Worm (Caenorhabditis elegans) whole organism, young adult: ENCODE data around the gene snrp-200.
A peak's percentile ranks its signal among the peaks of the same experiment; 100 is the strongest.

ENCODE experiments used
- B0019.2 ChIP-seq: fragments of 200-800 bp; sonication (Bioruptor generic); conservative IDR thresholded peaks from 2 replicates; pipeline ENCODE4 v1.3.6; 2022; ENCODE audit warnings: missing genetic modification reagents, missing genetic modification characterization, missing compliant biosample characterization
- B0035.1 ChIP-seq: sonication (generic microtip); optimal IDR thresholded peaks from 2 replicates; lab custom pipeline; 2016; ENCODE audit warnings: missing genetic modification characterization, mild to moderate bottlenecking, missing compliant biosample characterization, missing genotype, missing genetic modification reagents
- D2030.7 ChIP-seq: fragments of 200-800 bp; sonication (Bioruptor generic); IDR thresholded peaks from 2 replicates; pipeline ENCODE4 v1.3.6; 2022; ENCODE audit warnings: missing genetic modification reagents, missing genetic modification characterization, missing compliant biosample characterization
- F23B12.7 ChIP-seq: sonication (generic microtip); optimal IDR thresholded peaks from 2 replicates; lab custom pipeline; 2017; ENCODE audit warnings: missing genetic modification characterization, mild to moderate bottlenecking, missing compliant biosample characterization, antibody characterized with exemption, moderate library complexity; ENCODE audit not compliant: insufficient read depth
- F55B11.4 ChIP-seq: sonication (generic microtip); optimal IDR thresholded peaks from 2 replicates; lab custom pipeline; 2016; ENCODE audit warnings: missing compliant biosample characterization, missing genetic modification characterization, borderline replicate concordance; ENCODE audit not compliant: insufficient read depth
- K12H6.12 ChIP-seq: fragments of 200-800 bp; sonication (Bioruptor generic); optimal IDR thresholded peaks from 2 replicates; lab custom pipeline; 2018; ENCODE audit warnings: mild to moderate bottlenecking, missing genetic modification characterization, missing compliant biosample characterization
- Y53G8AR.9 ChIP-seq: fragments of 200-800 bp; sonication (Bioruptor generic); conservative IDR thresholded peaks from 2 replicates; pipeline ENCODE4 v1.3.6; 2022; ENCODE audit warnings: missing genetic modification reagents, missing genetic modification characterization, missing compliant biosample characterization
- ZK185.1 ChIP-seq: sonication (generic microtip); optimal IDR thresholded peaks from 2 replicates; lab custom pipeline; 2016; ENCODE audit warnings: mild to moderate bottlenecking, missing genetic modification characterization, missing compliant biosample characterization; ENCODE audit not compliant: poor library complexity, severe bottlenecking
- akir-1 ChIP-seq: fragments of 200-800 bp; sonication (Bioruptor generic); optimal IDR thresholded peaks from 2 replicates; lab custom pipeline; 2018; ENCODE audit warnings: mild to moderate bottlenecking, missing genetic modification characterization, moderate library complexity, missing compliant biosample characterization
- aptf-3 ChIP-seq: fragments of 200-800 bp; sonication (Bioruptor generic); IDR thresholded peaks from 2 replicates; pipeline ENCODE4 v1.3.6; 2022; ENCODE audit warnings: missing genetic modification characterization, missing compliant biosample characterization
- attf-3 ChIP-seq: fragments of 200-800 bp; sonication (Bioruptor generic); conservative IDR thresholded peaks from 2 replicates; pipeline ENCODE4 v1.3.6; 2022; ENCODE audit warnings: missing genetic modification reagents, missing genetic modification characterization, missing compliant biosample characterization
- attf-5 ChIP-seq: fragments of 200-800 bp; sonication (Bioruptor generic); optimal IDR thresholded peaks from 2 replicates; lab custom pipeline; 2018; ENCODE audit warnings: mild to moderate bottlenecking, missing genetic modification characterization, missing compliant biosample characterization
- cebp-1 ChIP-seq, 2 experiments: fragments of 200-800 bp in 1 of 2; sonication (Bioruptor generic) in 1 of 2; sonication (generic microtip) in 1 of 2; IDR thresholded peaks in 1 of 2; optimal IDR thresholded peaks in 1 of 2; 2 replicates each; pipeline versions ENCODE4 v1.3.6 to Lab custom; 2017 to 2022; ENCODE audit warnings: missing compliant biosample characterization in 2 of 2, missing genetic modification characterization in 2 of 2, mild to moderate bottlenecking in 1 of 2, missing genetic modification reagents in 1 of 2, moderate library complexity in 1 of 2
- cebp-2 ChIP-seq: fragments of 200-800 bp; sonication (Bioruptor generic); IDR thresholded peaks from 2 replicates; pipeline ENCODE4 v1.3.6; 2022; ENCODE audit warnings: missing genetic modification characterization, missing compliant biosample characterization
- dox-1 ChIP-seq: fragments of 200-800 bp; sonication (Bioruptor generic); IDR thresholded peaks from 2 replicates; pipeline ENCODE4 v1.3.6; 2022; ENCODE audit warnings: missing genetic modification reagents, missing genetic modification characterization, missing compliant biosample characterization
- dpff-1 ChIP-seq: sonication (generic microtip); optimal IDR thresholded peaks from 2 replicates; lab custom pipeline; 2017; ENCODE audit warnings: mild to moderate bottlenecking, missing genetic modification characterization, missing compliant biosample characterization
- efl-1 ChIP-seq: fragments of 150-350 bp; optimal IDR thresholded peaks from 2 replicates; lab custom pipeline; 2014; ENCODE audit warnings: missing biosample characterization, missing genetic modification reagents, missing genetic modification characterization
- egl-44 ChIP-seq: fragments of 200-800 bp; sonication (Bioruptor generic); IDR thresholded peaks from 2 replicates; pipeline ENCODE4 v1.3.6; 2022; ENCODE audit warnings: missing genetic modification reagents, missing genetic modification characterization, missing compliant biosample characterization
- fkh-3 ChIP-seq: sonication (generic microtip); optimal IDR thresholded peaks from 2 replicates; lab custom pipeline; 2016; ENCODE audit warnings: mild to moderate bottlenecking, missing genetic modification characterization, missing compliant biosample characterization
- hmg-20 ChIP-seq: fragments of 200-800 bp; sonication (Bioruptor generic); IDR thresholded peaks from 2 replicates; pipeline ENCODE4 v1.3.6; 2022; ENCODE audit warnings: missing genetic modification reagents, missing genetic modification characterization, missing compliant biosample characterization
- lin-35 ChIP-seq, 3 experiments: fragments of 150-350 bp in 2 of 3; sonication (generic microtip) in 1 of 3; optimal IDR thresholded peaks; 2 replicates each; lab custom pipeline; 2014 to 2018; ENCODE audit warnings: missing biosample characterization in 3 of 3, missing genetic modification characterization in 3 of 3, missing genetic modification reagents in 3 of 3
- lin-40 ChIP-seq: sonication (generic microtip); optimal IDR thresholded peaks from 2 replicates; lab custom pipeline; 2016; ENCODE audit warnings: missing genetic modification characterization, mild to moderate bottlenecking, missing compliant biosample characterization, missing genotype, missing genetic modification reagents
- lin-54 ChIP-seq: fragments of 200-800 bp; sonication (Bioruptor generic); optimal IDR thresholded peaks from 2 replicates; lab custom pipeline; 2018; ENCODE audit warnings: mild to moderate bottlenecking, missing genetic modification characterization, missing compliant biosample characterization
- lir-1 ChIP-seq: fragments of 200-800 bp; sonication (Bioruptor generic); conservative IDR thresholded peaks from 2 replicates; pipeline ENCODE4 v1.3.6; 2022; ENCODE audit warnings: missing genetic modification reagents, missing genetic modification characterization, missing compliant biosample characterization
- lsy-27 ChIP-seq: sonication (generic microtip); optimal IDR thresholded peaks from 2 replicates; lab custom pipeline; 2017; ENCODE audit warnings: missing genetic modification characterization, mild to moderate bottlenecking, missing compliant biosample characterization, antibody characterized with exemption, missing genotype, borderline replicate concordance; ENCODE audit not compliant: insufficient read depth
- madf-10 ChIP-seq: sonication (generic microtip); optimal IDR thresholded peaks from 2 replicates; lab custom pipeline; 2016; ENCODE audit warnings: mild to moderate bottlenecking, missing genetic modification characterization, missing compliant biosample characterization
- madf-3 ChIP-seq: fragments of 200-800 bp; sonication (Bioruptor generic); IDR thresholded peaks from 2 replicates; pipeline ENCODE4 v1.3.6; 2022; ENCODE audit warnings: missing genetic modification reagents, missing genetic modification characterization, missing compliant biosample characterization
- madf-8 ChIP-seq: fragments of 200-800 bp; sonication (Bioruptor generic); conservative IDR thresholded peaks from 2 replicates; pipeline ENCODE4 v1.3.6; 2022; ENCODE audit warnings: missing genetic modification reagents, missing genetic modification characterization, missing compliant biosample characterization
- mcd-1 ChIP-seq: fragments of 200-800 bp; sonication (Bioruptor generic); IDR thresholded peaks from 2 replicates; pipeline ENCODE4 v1.3.6; 2022; ENCODE audit warnings: missing genetic modification reagents, missing genetic modification characterization, missing compliant biosample characterization
- nfya-1 ChIP-seq: sonication (generic microtip); optimal IDR thresholded peaks from 2 replicates; lab custom pipeline; 2017; ENCODE audit warnings: antibody characterized with exemption, missing compliant biosample characterization, missing genetic modification characterization, borderline replicate concordance; ENCODE audit not compliant: insufficient read depth
- nfyb-1 ChIP-seq: fragments of 200-800 bp; sonication (Bioruptor generic); IDR thresholded peaks from 2 replicates; pipeline ENCODE4 v1.3.6; 2022; ENCODE audit warnings: missing genetic modification reagents, missing genetic modification characterization, missing compliant biosample characterization
- nhr-179 ChIP-seq: sonication (generic microtip); optimal IDR thresholded peaks from 2 replicates; lab custom pipeline; 2016; ENCODE audit warnings: mild to moderate bottlenecking, missing genetic modification characterization, missing compliant biosample characterization
- rec-8 ChIP-seq, 2 experiments: sonication (generic microtip); optimal IDR thresholded peaks; 2 replicates each; lab custom pipeline; 2016; ENCODE audit warnings: mild to moderate bottlenecking in 2 of 2, missing genetic modification characterization in 2 of 2, missing genetic modification reagents in 2 of 2, missing genotype in 2 of 2, missing biosample characterization in 1 of 2, missing compliant biosample characterization in 1 of 2, moderate library complexity in 1 of 2
- rpc-1 ChIP-seq, 2 experiments: fragments of 150-350 bp in 1 of 2; sonication (generic microtip) in 1 of 2; optimal IDR thresholded peaks; 2 replicates each; lab custom pipeline; 2014 to 2018; ENCODE audit warnings: missing biosample characterization in 1 of 2, missing genetic modification characterization in 1 of 2, missing genetic modification reagents in 1 of 2, missing genotype in 1 of 2
- sea-2 ChIP-seq: fragments of 200-800 bp; sonication (Bioruptor generic); IDR thresholded peaks from 2 replicates; pipeline ENCODE4 v1.3.6; 2022; ENCODE audit warnings: missing genetic modification characterization, missing compliant biosample characterization
- snpc-1.3 ChIP-seq: sonication (generic microtip); optimal IDR thresholded peaks from 2 replicates; lab custom pipeline; 2017; ENCODE audit warnings: missing genetic modification characterization, mild to moderate bottlenecking, missing compliant biosample characterization, antibody characterized with exemption, moderate library complexity, missing genotype, missing genetic modification reagents; ENCODE audit not compliant: insufficient read depth
- snpc-3.4 ChIP-seq: sonication (generic microtip); optimal IDR thresholded peaks from 2 replicates; lab custom pipeline; 2017; ENCODE audit warnings: missing genetic modification characterization, mild to moderate bottlenecking, missing compliant biosample characterization, antibody characterized with exemption, moderate library complexity, missing genotype, missing genetic modification reagents
- unc-62 ChIP-seq: fragments of 150-350 bp; optimal IDR thresholded peaks from 2 replicates; lab custom pipeline; 2014; ENCODE audit warnings: missing biosample characterization, missing genetic modification reagents, missing genetic modification characterization
- ztf-25 ChIP-seq: fragments of 200-800 bp; sonication (Bioruptor generic); IDR thresholded peaks from 2 replicates; pipeline ENCODE4 v1.3.6; 2022; ENCODE audit warnings: missing genetic modification reagents, missing genetic modification characterization, missing compliant biosample characterization
- ztf-26 ChIP-seq: sonication (generic microtip); optimal IDR thresholded peaks from 2 replicates; lab custom pipeline; 2017; ENCODE audit warnings: missing genetic modification characterization, missing compliant biosample characterization
- ztf-28 ChIP-seq: fragments of 200-800 bp; sonication (Bioruptor generic); IDR thresholded peaks from 2 replicates; pipeline ENCODE4 v1.3.6; 2022; ENCODE audit warnings: missing genetic modification reagents, missing genetic modification characterization, missing compliant biosample characterization

The snrp-200 gene

DNA sequence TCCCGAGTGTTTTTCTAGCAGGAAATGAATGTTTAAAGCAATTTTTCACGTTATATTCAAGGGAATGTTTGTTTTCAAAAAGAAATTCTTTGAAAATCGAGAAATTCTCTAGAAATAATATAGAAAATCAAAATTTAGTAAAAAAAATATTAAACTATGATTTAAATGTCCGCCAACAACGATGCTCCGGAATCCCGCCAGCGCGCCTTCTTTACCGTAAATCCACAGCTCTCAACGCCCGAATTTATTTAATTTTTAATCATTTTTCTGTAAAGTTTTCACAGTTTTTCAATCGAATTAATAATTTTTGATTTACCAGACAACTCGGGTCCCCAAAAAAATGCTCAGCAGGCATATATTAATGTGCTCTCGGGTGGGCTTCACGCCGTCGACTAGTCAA, 57.1 kb downstream of the snrp-200 start, which contains the start of the genes Y38E10A.33 and cox-10:
TSS of gene Y38E10A.33 (minus strand) at position 12 of the 400 bp plus-strand sequence.
TSS of gene cox-10 (plus strand) at position 320 of the 400 bp plus-strand sequence.
- no peak for TF ChIP-seq madf-8 (GFP tag; lab: Robert Waterston, UW)
- no peak for TF ChIP-seq ztf-26 (tag; lab: Kevin White, UChicago)
- TF ChIP-seq nfya-1 (tag; lab: Kevin White, UChicago) = no peak
- TF ChIP-seq sea-2 = no peak
- TF ChIP-seq lin-35 (GFP tag; optimal IDR thresholded peaks at IDR 0.05; lab: Kevin White, UChicago) = peak in 1 of 3 experiments; percentile 74
- no peak for TF ChIP-seq B0019.2 (GFP tag; lab: Robert Waterston, UW)
- no peak for TF ChIP-seq snpc-3.4 (tag; lab: Kevin White, UChicago)
- no peak for TF ChIP-seq cebp-2 (GFP tag; lab: Robert Waterston, UW)
- no peak for TF ChIP-seq nfyb-1
- TF ChIP-seq dox-1 (GFP tag; lab: Robert Waterston, UW) = no peak
- TF ChIP-seq attf-3 (GFP tag; lab: Robert Waterston, UW) = peak; percentile 98
- no peak for TF ChIP-seq nhr-179 (tag; lab: Kevin White, UChicago)
- TF ChIP-seq rec-8 (tag; optimal IDR thresholded peaks at IDR 0.05; lab: Kevin White, UChicago) = no peak
- no peak for TF ChIP-seq Y53G8AR.9 (GFP tag; lab: Robert Waterston, UW)
- no peak for TF ChIP-seq madf-10 (tag; lab: Kevin White, UChicago)
- TF ChIP-seq snpc-1.3 (tag; lab: Kevin White, UChicago) = no peak
- TF ChIP-seq D2030.7 (GFP tag; lab: Robert Waterston, UW) = no peak
- TF ChIP-seq madf-3 (GFP tag; lab: Robert Waterston, UW) = no peak
- no peak for TF ChIP-seq B0035.1 (tag; lab: Kevin White, UChicago)
- peak; percentile 67 for TF ChIP-seq mcd-1 (GFP tag; lab: Robert Waterston, UW)
- peak; percentile 28 for TF ChIP-seq F23B12.7 (tag; lab: Kevin White, UChicago)
- peak; percentile 72 for TF ChIP-seq lin-54 (GFP tag; lab: Kevin White, UChicago)
- no peak for TF ChIP-seq fkh-3
- TF ChIP-seq lin-40 (tag; lab: Kevin White, UChicago) = peak; percentile 27
- TF ChIP-seq ZK185.1 (tag; lab: Kevin White, UChicago) = no peak
- TF ChIP-seq aptf-3 (GFP tag; lab: Robert Waterston, UW) = no peak
- TF ChIP-seq efl-1 (GFP tag; lab: Kevin White, UChicago) = peak; percentile 54
- TF ChIP-seq hmg-20 = no peak
- TF ChIP-seq unc-62 (GFP tag; lab: Kevin White, UChicago) = no peak
- no peak for TF ChIP-seq cebp-1 (GFP tag; IDR thresholded peaks at IDR 0.05; lab: Robert Waterston, UW)
- TF ChIP-seq cebp-1 (tag; optimal IDR thresholded peaks at IDR 0.05; lab: Kevin White, UChicago) = peak; percentile 11

DNA sequence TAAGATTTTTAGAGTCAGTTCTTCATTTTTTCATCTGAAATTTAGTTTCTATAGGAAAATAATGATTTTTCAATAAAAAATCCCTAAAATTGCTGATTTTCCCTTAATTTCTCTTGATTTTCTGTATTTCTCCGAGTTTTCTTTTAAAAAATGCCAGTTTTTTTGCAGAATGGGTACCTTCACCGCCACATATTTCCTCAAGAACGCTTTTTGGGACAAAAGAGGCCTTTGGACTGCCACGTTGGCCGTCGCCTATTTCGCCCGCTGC, 57.9 kb downstream of the snrp-200 start, which contains the start of gene Y38E10A.24:
TSS of gene Y38E10A.24 (plus strand) at position 169 of the 268 bp plus-strand sequence.
- TF ChIP-seq hmg-20 = no peak

- TF ChIP-seq dpff-1 (tag; lab: Kevin White, UChicago) = no peak
- TF ChIP-seq ztf-28 (GFP tag; lab: Robert Waterston, UW) = no peak
- TF ChIP-seq rec-8 (tag; optimal IDR thresholded peaks at IDR 0.05; lab: Kevin White, UChicago) = peak; percentile 82 to 85
- no peak for TF ChIP-seq akir-1
- peak; percentile 72 for TF ChIP-seq K12H6.12 (tag; lab: Kevin White, UChicago)
- TF ChIP-seq F55B11.4 (tag; lab: Kevin White, UChicago) = no peak
- peak; percentile 90 for TF ChIP-seq ztf-25 (GFP tag; lab: Robert Waterston, UW)
- no peak for TF ChIP-seq egl-44 (GFP tag; lab: Robert Waterston, UW)
- TF ChIP-seq lir-1 = no peak; the same call in 1 of the 2 replicates
- peak; percentile 54 for TF ChIP-seq madf-10 (tag; lab: Kevin White, UChicago)
- peak; percentile 4 for TF ChIP-seq lsy-27 (tag; lab: Kevin White, UChicago)
- TF ChIP-seq snpc-1.3 (tag; lab: Kevin White, UChicago) = peak; percentile 79
- peak; percentile 86 for TF ChIP-seq attf-5
- TF ChIP-seq ZK185.1 (tag; lab: Kevin White, UChicago) = peak; percentile 72
- TF ChIP-seq rpc-1 (optimal IDR thresholded peaks at IDR 0.05; lab: Kevin White, UChicago) = peak; percentile 77
- peak; percentile 95 for TF ChIP-seq rpc-1 (tag; optimal IDR thresholded peaks at IDR 0.05; lab: Kevin White, UChicago)
These were observed 58.5 kb downstream of the snrp-200 start for ce11 chrII:12677975-12678866.
